Fruit fly (Drosophila melanogaster) whole organism, pupa: Measurements from ENCODE around the gene Tep1.

Experiments
- CG17806 ChIP-seq: fragments of 200-800 bp; sonication (Bioruptor generic); optimal IDR thresholded peaks from 2 replicates; lab custom pipeline; 2018; ENCODE audit warnings: missing biosample characterization, mild to moderate bottlenecking, missing genetic modification characterization, moderate library complexity
- CG4496 ChIP-seq: fragments of 200-800 bp; sonication (Bioruptor generic); IDR thresholded peaks from 3 replicates; pipeline ENCODE4 v1.3.6; 2022; ENCODE audit warnings: missing biosample characterization, missing genetic modification characterization
- Pif1B ChIP-seq: fragments of 200-800 bp; sonication (Bioruptor generic); optimal IDR thresholded peaks from 3 replicates; lab custom pipeline; 2016; ENCODE audit warnings: missing biosample characterization, missing genetic modification characterization
- fd96Ca ChIP-seq: fragments of 200-800 bp; sonication (Bioruptor generic); IDR thresholded peaks from 3 replicates; pipeline ENCODE4 v1.3.6; 2022; ENCODE audit warnings: missing biosample characterization, missing genetic modification characterization

DNA sequence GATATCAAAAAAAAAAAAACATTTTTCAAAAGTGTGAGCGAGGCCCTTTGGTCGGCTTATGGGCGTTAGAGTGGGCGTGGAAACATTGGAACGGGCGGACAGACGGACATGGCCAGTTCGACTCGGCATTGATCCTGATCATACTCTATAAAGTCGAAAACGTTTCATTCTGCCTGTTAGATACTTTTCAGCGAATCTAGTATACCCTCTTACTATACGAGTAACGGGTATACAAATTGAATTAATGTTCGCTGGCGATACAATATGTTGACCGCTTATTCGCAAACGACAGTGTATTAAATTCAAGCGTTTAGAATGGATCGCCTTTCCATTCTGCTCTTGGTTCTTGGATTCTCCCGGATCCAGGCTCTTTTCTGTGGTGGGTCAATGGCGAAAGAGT lies 29.5 kb upstream of the Tep1 start, which contains the start of gene CG4793:
- TF ChIP-seq Pif1B (GFP tag; lab: Kevin White, UChicago): no peak
- no peak for TF ChIP-seq fd96Ca (GFP tag; lab: Robert Waterston, UW)
- TF ChIP-seq CG4496 (GFP tag; lab: Robert Waterston, UW): no peak
- TF ChIP-seq CG17806 (tag; lab: Kevin White, UChicago): no peak
